Fruit fly (Drosophila melanogaster): ENCODE results near the gene CG7203.

DNA sequence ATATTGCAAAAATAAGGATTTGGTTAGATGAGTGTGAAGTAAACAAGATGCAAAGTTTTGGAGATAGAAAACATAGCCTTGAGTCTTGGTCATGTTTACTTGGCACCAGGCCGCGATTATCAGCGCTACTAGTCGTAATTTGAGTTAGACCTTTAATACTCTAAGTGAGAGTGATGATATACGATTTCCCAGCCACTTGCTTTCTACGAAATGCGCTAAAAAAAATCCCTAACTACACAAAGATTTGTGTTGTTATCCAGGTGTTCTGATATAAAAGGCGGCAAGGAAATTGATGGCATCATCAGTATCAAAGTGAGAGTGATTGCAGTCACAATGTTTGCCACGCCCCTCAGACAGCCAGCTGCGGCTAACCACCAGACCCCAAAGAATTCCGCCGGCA is 26.8 kb upstream of the CG7203 start, which contains the start of gene Uro:
- no peak for TF ChIP-seq EcR (GFP tag; optimal IDR thresholded peaks at IDR 0.05)
- TF ChIP-seq usp (GFP tag; optimal IDR thresholded peaks at IDR 0.05), result no peak
- TF ChIP-seq pan (optimal IDR thresholded peaks at IDR 0.05), result no peak
- no peak for TF ChIP-seq CG8478 (optimal IDR thresholded peaks at IDR 0.05)
- TF ChIP-seq psq (optimal IDR thresholded peaks at IDR 0.05), result no peak
